Fruit fly (Drosophila melanogaster) whole organism, embryonic: Measurements from ENCODE around the gene CG8206.

Experiments used
- BtbVII ChIP-seq: fragments of 200-800 bp; sonication (Bioruptor generic); optimal IDR thresholded peaks from 3 replicates; lab custom pipeline; 2017; ENCODE audit warnings: missing biosample characterization, mild to moderate bottlenecking, missing genetic modification characterization
- CG10274 ChIP-seq: fragments of 200-800 bp; sonication (Bioruptor generic); optimal IDR thresholded peaks from 3 replicates; lab custom pipeline; 2017; ENCODE audit warnings: missing biosample characterization, mild to moderate bottlenecking, missing genetic modification characterization
- CG10431 ChIP-seq: fragments of 200-800 bp; sonication (Bioruptor generic); optimal IDR thresholded peaks from 3 replicates; lab custom pipeline; 2018; ENCODE audit warnings: missing biosample characterization, mild to moderate bottlenecking, missing genetic modification characterization
- CG12391 ChIP-seq: fragments of 200-800 bp; sonication (Bioruptor generic); optimal IDR thresholded peaks from 3 replicates; lab custom pipeline; 2018; ENCODE audit warnings: missing biosample characterization, mild to moderate bottlenecking, missing genetic modification characterization, moderate library complexity
- CG14710 ChIP-seq: fragments of 200-800 bp; sonication (Bioruptor generic); optimal IDR thresholded peaks from 3 replicates; lab custom pipeline; 2019; ENCODE audit warnings: missing biosample characterization, mild to moderate bottlenecking, missing genetic modification characterization, moderate library complexity
- CG1603 ChIP-seq: fragments of 200-800 bp; sonication (Bioruptor generic); optimal IDR thresholded peaks from 2 replicates; lab custom pipeline; 2019; ENCODE audit warnings: missing biosample characterization, mild to moderate bottlenecking, missing genetic modification characterization, moderate library complexity
- CG18619 ChIP-seq: fragments of 200-800 bp; sonication (Bioruptor generic); optimal IDR thresholded peaks from 3 replicates; lab custom pipeline; 2017; ENCODE audit warnings: missing biosample characterization, mild to moderate bottlenecking, missing genetic modification characterization
- CG2120 ChIP-seq: fragments of 200-800 bp; sonication (Bioruptor generic); optimal IDR thresholded peaks from 3 replicates; lab custom pipeline; 2016; ENCODE audit warnings: missing biosample characterization, missing genetic modification characterization
- CG2678 ChIP-seq: fragments of 200-800 bp; sonication (Bioruptor generic); optimal IDR thresholded peaks from 3 replicates; lab custom pipeline; 2019; ENCODE audit warnings: missing biosample characterization, mild to moderate bottlenecking, missing genetic modification characterization, moderate library complexity
- CG30020 ChIP-seq: fragments of 200-800 bp; optimal IDR thresholded peaks from 2 replicates; lab custom pipeline; 2019; ENCODE audit warnings: missing biosample characterization, mild to moderate bottlenecking, missing genetic modification characterization, moderate library complexity
- CG3281 ChIP-seq: fragments of 200-800 bp; sonication (Bioruptor generic); optimal IDR thresholded peaks from 3 replicates; lab custom pipeline; 2017; ENCODE audit warnings: missing biosample characterization, mild to moderate bottlenecking, missing genetic modification characterization
- CG34422 ChIP-seq: fragments of 200-800 bp; sonication (Bioruptor generic); IDR thresholded peaks from 3 replicates; pipeline ENCODE4 v1.3.6; 2022; ENCODE audit warnings: missing biosample characterization, missing genetic modification characterization
- CG3995 ChIP-seq: fragments of 200-800 bp; sonication (Bioruptor generic); optimal IDR thresholded peaks from 3 replicates; lab custom pipeline; 2016; ENCODE audit warnings: missing biosample characterization, missing genetic modification characterization
- CG6683 ChIP-seq: fragments of 200-800 bp; sonication (Bioruptor generic); optimal IDR thresholded peaks from 2 replicates; lab custom pipeline; 2017; ENCODE audit warnings: missing biosample characterization, mild to moderate bottlenecking, missing genetic modification characterization, missing genetic modification reagents
- CG7271 ChIP-seq: fragments of 200-800 bp; sonication (Bioruptor generic); optimal IDR thresholded peaks from 2 replicates; lab custom pipeline; 2018; ENCODE audit warnings: missing biosample characterization, mild to moderate bottlenecking, missing genetic modification characterization, moderate library complexity
- CG7556 ChIP-seq: fragments of 200-800 bp; sonication (Bioruptor generic); optimal IDR thresholded peaks from 2 replicates; lab custom pipeline; 2017; ENCODE audit warnings: missing biosample characterization, mild to moderate bottlenecking, missing genetic modification characterization
- CG8290 ChIP-seq, 3 experiments: fragments of 200-800 bp; sonication (Bioruptor generic); optimal IDR thresholded peaks; 2 replicates each; lab custom pipeline; 2016 to 2019; ENCODE audit warnings: missing biosample characterization in 3 of 3, missing genetic modification characterization in 3 of 3, mild to moderate bottlenecking in 2 of 3, moderate library complexity in 1 of 3
- CG9876 ChIP-seq: fragments of 200-800 bp; sonication (Bioruptor generic); optimal IDR thresholded peaks from 2 replicates; lab custom pipeline; 2016; ENCODE audit warnings: missing biosample characterization, missing genetic modification characterization
- Camta ChIP-seq: fragments of 200-800 bp; sonication (Bioruptor generic); optimal IDR thresholded peaks from 2 replicates; lab custom pipeline; 2016; ENCODE audit warnings: missing biosample characterization, missing genetic modification characterization
- CoRest ChIP-seq: fragments of 200-800 bp; sonication (Bioruptor generic); optimal IDR thresholded peaks from 3 replicates; lab custom pipeline; 2018; ENCODE audit warnings: missing biosample characterization, mild to moderate bottlenecking, missing genetic modification characterization, moderate library complexity
- Ets65A ChIP-seq: fragments of 200-800 bp; sonication (Bioruptor generic); peaks from one replicate; lab custom pipeline; 2016; ENCODE audit warnings: missing biosample characterization, missing genetic modification characterization
- HHEX ChIP-seq: fragments of 200-800 bp; sonication (Bioruptor generic); optimal IDR thresholded peaks from 3 replicates; lab custom pipeline; 2017; ENCODE audit warnings: missing biosample characterization, mild to moderate bottlenecking, missing genetic modification characterization, missing genetic modification reagents
- Kr ChIP-seq: fragments of 200-800 bp; sonication (Bioruptor generic); optimal IDR thresholded peaks from 2 replicates; lab custom pipeline; 2017; ENCODE audit warnings: missing biosample characterization, mild to moderate bottlenecking, missing genetic modification characterization
- Mes4 ChIP-seq: fragments of 200-800 bp; sonication (Bioruptor generic); optimal IDR thresholded peaks from 2 replicates; lab custom pipeline; 2016; ENCODE audit warnings: missing biosample characterization, missing genetic modification characterization
- NC2α ChIP-seq: fragments of 200-800 bp; sonication (Bioruptor generic); optimal IDR thresholded peaks from 2 replicates; lab custom pipeline; 2016; ENCODE audit warnings: missing biosample characterization, missing genetic modification characterization
- Nf-YA ChIP-seq: fragments of 200-800 bp; sonication (Bioruptor generic); IDR thresholded peaks from 2 replicates; pipeline ENCODE4 v1.3.6; 2022; ENCODE audit warnings: missing biosample characterization, missing genetic modification characterization
- NfI ChIP-seq: fragments of 200-800 bp; sonication (Bioruptor generic); optimal IDR thresholded peaks from 3 replicates; lab custom pipeline; 2018; ENCODE audit warnings: missing biosample characterization, mild to moderate bottlenecking, missing genetic modification characterization, moderate library complexity
- Pdp1 ChIP-seq, 2 experiments: fragments of 200-800 bp; sonication (Bioruptor generic); optimal IDR thresholded peaks; 3 replicates each; lab custom pipeline; 2016; ENCODE audit warnings: missing biosample characterization in 2 of 2, missing genetic modification characterization in 2 of 2, mild to moderate bottlenecking in 1 of 2, moderate library complexity in 1 of 2
- Vsx1 ChIP-seq: fragments of 200-800 bp; sonication (Bioruptor generic); optimal IDR thresholded peaks from 2 replicates; lab custom pipeline; 2017; ENCODE audit warnings: missing biosample characterization, mild to moderate bottlenecking, missing genetic modification characterization, missing genetic modification reagents
- ara ChIP-seq: fragments of 200-800 bp; sonication (Bioruptor generic); IDR thresholded peaks from 2 replicates; pipeline ENCODE4 v1.3.6; 2022; ENCODE audit warnings: missing biosample characterization, missing genetic modification characterization
- ase ChIP-seq: fragments of 200-800 bp; sonication (Bioruptor generic); IDR thresholded peaks from 3 replicates; pipeline ENCODE4 v1.3.6; 2022; ENCODE audit warnings: missing biosample characterization, missing genetic modification characterization
- bab2 ChIP-seq: fragments of 200-800 bp; sonication (Bioruptor generic); optimal IDR thresholded peaks from 2 replicates; lab custom pipeline; 2016; ENCODE audit warnings: missing biosample characterization, missing genetic modification characterization
- chif ChIP-seq, 2 experiments: fragments of 200-800 bp; sonication (Bioruptor generic); optimal IDR thresholded peaks; 3 replicates each; lab custom pipeline; 2016; ENCODE audit warnings: missing biosample characterization in 2 of 2, missing genetic modification characterization in 2 of 2
- cwo ChIP-seq: fragments of 200-800 bp; sonication (Bioruptor generic); optimal IDR thresholded peaks from 3 replicates; lab custom pipeline; 2017; ENCODE audit warnings: missing biosample characterization, missing genetic modification characterization, mild to moderate bottlenecking, moderate library complexity, missing genetic modification reagents
- eyg ChIP-seq: fragments of 200-800 bp; sonication (Bioruptor generic); optimal IDR thresholded peaks from 3 replicates; lab custom pipeline; 2016; ENCODE audit warnings: missing biosample characterization, missing genetic modification characterization
- fru ChIP-seq: fragments of >200 bp; optimal IDR thresholded peaks from 2 replicates; lab custom pipeline; 2017
- fu2 ChIP-seq: fragments of 200-800 bp; sonication (Bioruptor generic); optimal IDR thresholded peaks from 2 replicates; lab custom pipeline; 2016; ENCODE audit warnings: missing biosample characterization, missing genetic modification characterization
- gem ChIP-seq: fragments of 200-800 bp; sonication (Bioruptor generic); optimal IDR thresholded peaks from 2 replicates; lab custom pipeline; 2019; ENCODE audit warnings: missing biosample characterization, mild to moderate bottlenecking, missing genetic modification characterization, moderate library complexity
- grn ChIP-seq: fragments of 200-800 bp; sonication (Bioruptor generic); optimal IDR thresholded peaks from 3 replicates; lab custom pipeline; 2017; ENCODE audit warnings: missing biosample characterization, missing genetic modification characterization
- hkb ChIP-seq, 2 experiments: fragments of 200-800 bp in 1 of 2; fragments of >200 bp in 1 of 2; sonication (Bioruptor generic) in 1 of 2; IDR thresholded peaks in 1 of 2; optimal IDR thresholded peaks in 1 of 2; 2 replicates each; pipeline versions ENCODE4 v1.3.6 to Lab custom; 2017 to 2022; ENCODE audit warnings: missing biosample characterization in 1 of 2, missing genetic modification characterization in 1 of 2
- insv ChIP-seq, 2 experiments: fragments of 200-800 bp; sonication (Bioruptor generic); optimal IDR thresholded peaks; 3 replicates each; lab custom pipeline; 2016 to 2018; ENCODE audit warnings: missing biosample characterization in 2 of 2, missing genetic modification characterization in 2 of 2
- jing ChIP-seq: fragments of 200-800 bp; sonication (Bioruptor generic); optimal IDR thresholded peaks from 2 replicates; lab custom pipeline; 2018; ENCODE audit warnings: missing biosample characterization, mild to moderate bottlenecking, missing genetic modification characterization
- ken ChIP-seq: fragments of 200-800 bp; sonication (Bioruptor generic); IDR thresholded peaks from 3 replicates; pipeline ENCODE4 v1.3.6; 2022; ENCODE audit warnings: missing biosample characterization, missing genetic modification characterization
- klu ChIP-seq: fragments of 200-800 bp; sonication (Bioruptor generic); IDR thresholded peaks from 2 replicates; pipeline ENCODE4 v1.3.6; 2022; ENCODE audit warnings: missing biosample characterization, missing genetic modification characterization
- scrt ChIP-seq: fragments of 200-800 bp; sonication (Bioruptor generic); optimal IDR thresholded peaks from 2 replicates; lab custom pipeline; 2018; ENCODE audit warnings: missing biosample characterization, mild to moderate bottlenecking, missing genetic modification characterization, moderate library complexity
- sd ChIP-seq: fragments of 200-800 bp; sonication (Bioruptor generic); optimal IDR thresholded peaks from 3 replicates; lab custom pipeline; 2018; ENCODE audit warnings: missing biosample characterization, mild to moderate bottlenecking, missing genetic modification characterization, moderate library complexity
- sisA ChIP-seq: fragments of 200-800 bp; sonication (Bioruptor generic); IDR thresholded peaks from 2 replicates; pipeline ENCODE4 v1.3.6; 2022; ENCODE audit warnings: missing biosample characterization, missing genetic modification characterization
- slbo ChIP-seq: fragments of 200-800 bp; sonication (Bioruptor generic); IDR thresholded peaks from 2 replicates; pipeline ENCODE4 v1.3.6; 2022; ENCODE audit warnings: missing biosample characterization, missing genetic modification characterization
- z ChIP-seq: fragments of 200-800 bp; sonication (Bioruptor generic); IDR thresholded peaks from 3 replicates; pipeline ENCODE4 v1.3.6; 2022; ENCODE audit warnings: missing biosample characterization, missing genetic modification characterization

The CG8206 gene

DNA sequence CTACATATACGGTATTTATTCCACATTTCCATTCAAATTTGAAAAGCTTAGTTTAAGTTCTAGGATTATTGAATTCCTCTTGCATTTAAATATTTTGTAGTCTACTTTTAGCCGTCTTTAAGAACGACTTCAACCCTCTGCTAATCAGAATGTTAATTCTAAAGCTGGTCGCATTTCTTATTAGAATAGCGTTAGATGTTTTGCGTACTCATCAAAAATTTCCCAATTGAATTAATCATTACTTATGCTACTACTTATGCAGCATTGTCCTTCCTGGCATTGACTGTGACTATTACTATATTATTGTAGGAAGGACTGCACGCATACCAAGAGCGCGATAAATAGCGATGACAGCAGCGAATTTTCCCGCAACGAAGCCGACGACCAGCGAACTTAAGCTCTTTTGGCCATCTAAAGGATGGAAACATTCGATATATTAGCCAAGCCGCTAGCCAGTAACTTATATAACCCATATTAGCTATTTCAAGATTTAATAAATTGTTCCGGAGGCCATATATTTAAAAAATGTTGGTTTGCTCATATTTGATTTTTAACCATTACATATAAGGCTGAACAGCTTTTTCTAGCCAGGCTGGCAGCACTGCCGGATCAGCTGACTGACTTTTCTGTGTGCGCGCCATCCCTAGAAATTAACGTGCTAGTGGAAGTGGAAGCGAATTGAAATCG is 42.0 kb upstream of the CG8206 start, which contains the start of gene CG8128 (continued):
- TF ChIP-seq CG7271 (no peak), CoRest (tag; lab: Kevin White, UChicago) (peak; percentile 20), Vsx1 (GFP tag; lab: Kevin White, UChicago) (no peak), CG34422 (GFP tag; lab: Robert Waterston, UW) (no peak), Ets65A (GFP tag; lab: Kevin White, UChicago) (peak; percentile 56), Nf-YA (GFP tag; lab: Robert Waterston, UW) (no peak), klu (GFP tag; lab: Robert Waterston, UW) (no peak), CG2120 (GFP tag; lab: Kevin White, UChicago) (peak; percentile 32), Kr (GFP tag; lab: Kevin White, UChicago) (no peak), NfI (GFP tag; lab: Kevin White, UChicago) (no peak), CG14710 (tag; lab: Kevin White, UChicago) (peak; percentile 24), slbo (peak; percentile 18; the same call in 1 of the 2 replicates), CG3281 (GFP tag; lab: Kevin White, UChicago) (no peak), CG2678 (tag; lab: Kevin White, UChicago) (no peak), HHEX (no peak), BtbVII (GFP tag; lab: Kevin White, UChicago) (no peak), Mes4 (no peak), chif (GFP tag; optimal IDR thresholded peaks at IDR 0.05; lab: Kevin White, UChicago) (no peak), cwo (GFP tag; lab: Kevin White, UChicago) (no peak), CG3995 (GFP tag; lab: Kevin White, UChicago) (no peak), CG10274 (GFP tag; lab: Kevin White, UChicago) (no peak), CG6683 (GFP tag; lab: Kevin White, UChicago) (no peak), CG8290 (GFP tag; optimal IDR thresholded peaks at IDR 0.05; lab: Kevin White, UChicago) (no peak), CG8290 (tag; optimal IDR thresholded peaks at IDR 0.05; lab: Kevin White, UChicago) (peak in 1 of 2 experiments; percentile 56), ara (GFP tag; lab: Robert Waterston, UW) (no peak), CG10431 (no peak), NC2α (GFP tag; lab: Kevin White, UChicago) (no peak), z (GFP tag; lab: Robert Waterston, UW) (no peak), gem (tag; lab: Kevin White, UChicago) (no peak), CG12391 (tag; lab: Kevin White, UChicago) (peak; percentile 2), eyg (GFP tag; lab: Kevin White, UChicago) (no peak), fu2 (GFP tag; lab: Kevin White, UChicago) (no peak), bab2 (GFP tag; lab: Kevin White, UChicago) (peak; percentile 9), hkb (optimal IDR thresholded peaks at IDR 0.05; lab: Kevin White, UChicago) (peak; percentile 60), hkb (GFP tag; IDR thresholded peaks at IDR 0.05; lab: Robert Waterston, UW) (no peak), Pdp1 (GFP tag; optimal IDR thresholded peaks at IDR 0.05; lab: Kevin White, UChicago) (peak in 1 of 2 experiments; percentile 7), insv (GFP tag; optimal IDR thresholded peaks at IDR 0.05; lab: Kevin White, UChicago) (peak; percentile 91 to 98), sd (tag; lab: Kevin White, UChicago) (no peak), ken (GFP tag; lab: Robert Waterston, UW) (no peak), CG30020 (tag; lab: Kevin White, UChicago) (no peak), scrt (no peak), CG9876 (no peak), Camta (GFP tag; lab: Kevin White, UChicago) (no peak), sisA (GFP tag; lab: Robert Waterston, UW) (0 out of 2 replicates have a peak, but pooled peaks have one; percentile 9), jing (GFP tag; lab: Kevin White, UChicago) (no peak), fru (lab: Kevin White, UChicago) (no peak), CG18619 (GFP tag; lab: Kevin White, UChicago) (no peak), ase (GFP tag; lab: Robert Waterston, UW) (no peak), CG7556 (GFP tag; lab: Kevin White, UChicago) (no peak), CG1603 (tag; lab: Kevin White, UChicago) (peak; percentile 42), grn (GFP tag; lab: Kevin White, UChicago) (no peak)
